Worm (Caenorhabditis elegans) whole organism, early embryonic: Measurements from ENCODE around the gene gvd-1.

Experiments
- B0310.2 ChIP-seq: sonication (generic microtip); optimal IDR thresholded peaks from 2 replicates; lab custom pipeline; 2016; ENCODE audit warnings: mild to moderate bottlenecking, missing genetic modification characterization, missing compliant biosample characterization
- F13C5.2 ChIP-seq: sonication (generic microtip); optimal IDR thresholded peaks from 2 replicates; lab custom pipeline; 2017; ENCODE audit warnings: mild to moderate bottlenecking, missing genetic modification characterization, inconsistent platforms, missing compliant biosample characterization
- aly-1 ChIP-seq: sonication (generic microtip); optimal IDR thresholded peaks from 2 replicates; lab custom pipeline; 2016; ENCODE audit warnings: missing genetic modification characterization, missing compliant biosample characterization
- ama-1 ChIP-seq: fragments of 150-350 bp; optimal IDR thresholded peaks from 2 replicates; lab custom pipeline; 2014
- ceh-13 ChIP-seq: fragments of 200-800 bp; sonication (Bioruptor generic); optimal IDR thresholded peaks from 2 replicates; lab custom pipeline; 2018; ENCODE audit warnings: mild to moderate bottlenecking, missing genetic modification characterization, missing compliant biosample characterization
- ceh-36 ChIP-seq: sonication (generic microtip); optimal IDR thresholded peaks from 2 replicates; lab custom pipeline; 2016; ENCODE audit warnings: missing genetic modification characterization, inconsistent platforms, missing compliant biosample characterization
- ets-7 ChIP-seq: sonication (generic microtip); optimal IDR thresholded peaks from 2 replicates; lab custom pipeline; 2016; ENCODE audit warnings: missing genotype, missing genetic modification characterization, missing compliant biosample characterization
- flt-1 ChIP-seq: fragments of 200-800 bp; sonication (Bioruptor generic); IDR thresholded peaks from 2 replicates; pipeline ENCODE4 v1.3.6; 2022; ENCODE audit warnings: missing genetic modification characterization, missing compliant biosample characterization
- hmbx-1 ChIP-seq: sonication (generic microtip); optimal IDR thresholded peaks from 2 replicates; lab custom pipeline; 2016; ENCODE audit warnings: mild to moderate bottlenecking, missing genetic modification characterization, missing compliant biosample characterization
- hmg-4 ChIP-seq: fragments of 200-800 bp; sonication (Bioruptor generic); optimal IDR thresholded peaks from 2 replicates; lab custom pipeline; 2018; ENCODE audit warnings: mild to moderate bottlenecking, missing genetic modification characterization, missing compliant biosample characterization
- hnd-1 ChIP-seq: sonication (generic microtip); optimal IDR thresholded peaks from 2 replicates; lab custom pipeline; 2016; ENCODE audit warnings: missing genetic modification characterization, missing compliant biosample characterization
- pes-1 ChIP-seq: fragments of 200-800 bp; sonication (Bioruptor generic); IDR thresholded peaks from 2 replicates; pipeline ENCODE4 v1.3.6; 2022; ENCODE audit warnings: missing genetic modification reagents, missing genetic modification characterization, missing compliant biosample characterization
- scrt-1 ChIP-seq: fragments of 200-800 bp; sonication (Bioruptor generic); IDR thresholded peaks from 2 replicates; pipeline ENCODE4 v1.3.6; 2022; ENCODE audit warnings: missing genetic modification characterization, missing compliant biosample characterization
- sea-1 ChIP-seq: fragments of 200-800 bp; sonication (Bioruptor generic); conservative IDR thresholded peaks from 2 replicates; pipeline ENCODE4 v1.3.6; 2022; ENCODE audit warnings: missing genetic modification characterization, missing compliant biosample characterization
- tbx-11 ChIP-seq: fragments of 200-800 bp; sonication (Bioruptor generic); IDR thresholded peaks from 2 replicates; pipeline ENCODE4 v1.3.6; 2022; ENCODE audit warnings: missing genetic modification characterization, missing compliant biosample characterization
- tbx-37 ChIP-seq: fragments of 200-800 bp; sonication (Bioruptor generic); conservative IDR thresholded peaks from 2 replicates; pipeline ENCODE4 v1.3.6; 2022; ENCODE audit warnings: missing genetic modification reagents, missing genetic modification characterization, missing compliant biosample characterization
- tra-4 ChIP-seq: sonication (generic microtip); optimal IDR thresholded peaks from 2 replicates; lab custom pipeline; 2017; ENCODE audit warnings: missing genetic modification characterization, missing compliant biosample characterization

gvd-1 gene

DNA sequence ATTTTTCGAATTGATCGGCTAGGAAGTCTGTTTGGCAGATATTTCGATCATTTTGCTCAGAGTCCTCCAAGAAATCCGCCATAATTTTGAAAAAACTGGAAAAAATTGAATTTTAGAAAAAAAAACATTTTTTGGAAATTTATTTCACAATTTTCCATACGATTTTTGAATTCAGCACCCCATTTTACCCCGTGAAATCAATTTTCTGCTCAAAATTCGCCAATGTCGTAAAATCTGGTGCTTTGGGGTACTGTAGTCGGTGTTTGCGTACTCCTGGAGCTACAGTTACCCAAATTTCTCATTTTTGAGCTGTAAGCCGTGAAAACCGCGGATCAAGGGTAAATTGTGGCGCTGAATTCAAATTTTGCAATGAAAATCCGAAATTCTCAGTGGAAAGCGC is at the start of gene gvd-1:
gvd-1 (minus strand) TSS at position 101 of the 400 bp plus-strand sequence.
- TF ChIP-seq tbx-37 (GFP tag; lab: Robert Waterston, UW) (no peak), F13C5.2 (tag; lab: Kevin White, UChicago) (no peak), ets-7 (tag; lab: Kevin White, UChicago) (no peak), ceh-13 (no peak), scrt-1 (no peak), pes-1 (GFP tag; lab: Robert Waterston, UW) (no peak), hmbx-1 (tag; lab: Kevin White, UChicago) (no peak), hmg-4 (GFP tag; lab: Kevin White, UChicago) (no peak), ama-1 (lab: Kevin White, UChicago) (no peak), tra-4 (tag; lab: Kevin White, UChicago) (no peak), flt-1 (GFP tag; lab: Robert Waterston, UW) (no peak), aly-1 (tag; lab: Kevin White, UChicago) (no peak), B0310.2 (tag; lab: Kevin White, UChicago) (no peak)

DNA sequence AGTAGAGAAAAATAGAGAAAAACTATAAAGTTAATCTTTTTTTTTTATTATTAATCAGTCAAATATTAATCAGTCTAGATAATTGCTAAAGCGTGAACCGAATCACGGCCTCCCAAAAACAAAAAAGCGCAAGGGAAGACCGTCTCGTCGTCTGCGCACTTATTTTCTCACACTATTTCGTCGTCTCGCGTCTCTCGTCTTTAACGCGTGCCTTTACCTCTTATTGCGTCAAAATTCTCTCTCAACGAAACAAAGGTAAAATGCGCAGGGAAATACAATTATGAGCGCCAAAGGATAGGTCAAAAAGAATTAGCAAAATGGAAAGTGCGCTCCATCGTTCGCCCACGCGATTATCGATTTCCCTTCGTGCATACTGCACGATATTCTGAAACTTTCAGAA is 48.4 kb upstream of the gvd-1 start:
- TF ChIP-seq F13C5.2 (tag; lab: Kevin White, UChicago), result peak; percentile 57
- no peak for TF ChIP-seq ceh-36 (tag; lab: Kevin White, UChicago)

DNA sequence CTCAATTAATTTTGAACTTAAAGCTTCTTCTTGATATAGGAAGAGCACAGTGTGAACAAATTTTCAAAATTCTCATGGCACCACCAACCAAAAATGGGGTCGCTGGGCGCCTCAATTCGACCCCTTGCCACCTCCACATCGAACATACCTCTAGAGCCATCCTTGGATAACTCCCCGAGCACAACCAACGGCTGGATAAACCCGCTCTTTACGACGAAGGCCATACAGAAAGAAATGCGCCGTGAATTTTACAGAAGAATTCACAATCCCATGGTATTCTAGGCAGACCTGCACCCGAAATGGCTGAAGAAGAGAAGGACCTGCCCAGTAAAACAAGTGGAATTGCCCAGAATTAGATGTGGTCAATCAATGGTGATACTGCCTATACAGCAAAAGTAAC is 44.9 kb upstream of the gvd-1 start:
- TF ChIP-seq flt-1 (GFP tag; lab: Robert Waterston, UW) (no peak), F13C5.2 (tag; lab: Kevin White, UChicago) (no peak), aly-1 (tag; lab: Kevin White, UChicago) (no peak), ets-7 (tag; lab: Kevin White, UChicago) (no peak), tbx-37 (GFP tag; lab: Robert Waterston, UW) (no peak), ceh-36 (tag; lab: Kevin White, UChicago) (no peak), ceh-13 (no peak), B0310.2 (tag; lab: Kevin White, UChicago) (no peak), ama-1 (lab: Kevin White, UChicago) (no peak), hnd-1 (no peak), scrt-1 (no peak), hmg-4 (GFP tag; lab: Kevin White, UChicago) (no peak), pes-1 (GFP tag; lab: Robert Waterston, UW) (no peak)

DNA sequence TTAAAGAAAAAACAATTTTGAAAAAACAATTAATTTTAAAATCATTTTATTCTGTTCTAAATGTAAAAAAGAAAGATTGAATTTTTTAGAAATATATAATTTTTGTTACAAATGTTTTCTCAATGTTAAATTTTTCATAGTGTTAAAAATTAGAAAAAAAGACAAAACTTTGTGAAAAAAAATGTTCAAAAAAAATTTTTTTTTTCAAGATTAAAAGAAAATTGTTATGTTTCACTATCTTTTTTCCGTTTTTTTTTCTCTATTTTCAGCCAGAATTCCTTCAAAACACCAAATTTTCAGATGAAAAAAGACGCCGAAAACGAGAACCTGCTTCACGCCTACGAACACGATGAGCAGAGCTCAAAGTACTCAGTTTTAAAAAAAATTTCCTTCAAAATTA is 37.4 kb upstream of the gvd-1 start, which contains the start of gene sms-5:
sms-5 (plus strand) TSS at position 301 of the 400 bp plus-strand sequence.
- no peak for TF ChIP-seq tbx-11 (GFP tag; lab: Robert Waterston, UW)
- TF ChIP-seq scrt-1, result no peak
- TF ChIP-seq sea-1 (GFP tag; lab: Robert Waterston, UW), result no peak
- no peak for TF ChIP-seq ceh-36 (tag; lab: Kevin White, UChicago)
- no peak for TF ChIP-seq pes-1 (GFP tag; lab: Robert Waterston, UW)
- TF ChIP-seq hnd-1, result no peak
- no peak for TF ChIP-seq flt-1 (GFP tag; lab: Robert Waterston, UW)
- no peak for TF ChIP-seq B0310.2 (tag; lab: Kevin White, UChicago)
- no peak for TF ChIP-seq tbx-37 (GFP tag; lab: Robert Waterston, UW)
- no peak for TF ChIP-seq hmbx-1 (tag; lab: Kevin White, UChicago)
- TF ChIP-seq hmg-4 (GFP tag; lab: Kevin White, UChicago), result no peak
- TF ChIP-seq aly-1 (tag; lab: Kevin White, UChicago), result no peak
- no peak for TF ChIP-seq ama-1 (lab: Kevin White, UChicago)
- no peak for TF ChIP-seq ets-7 (tag; lab: Kevin White, UChicago)
- TF ChIP-seq tra-4 (tag; lab: Kevin White, UChicago), result no peak
- no peak for TF ChIP-seq ceh-13
- no peak for TF ChIP-seq F13C5.2 (tag; lab: Kevin White, UChicago)

DNA sequence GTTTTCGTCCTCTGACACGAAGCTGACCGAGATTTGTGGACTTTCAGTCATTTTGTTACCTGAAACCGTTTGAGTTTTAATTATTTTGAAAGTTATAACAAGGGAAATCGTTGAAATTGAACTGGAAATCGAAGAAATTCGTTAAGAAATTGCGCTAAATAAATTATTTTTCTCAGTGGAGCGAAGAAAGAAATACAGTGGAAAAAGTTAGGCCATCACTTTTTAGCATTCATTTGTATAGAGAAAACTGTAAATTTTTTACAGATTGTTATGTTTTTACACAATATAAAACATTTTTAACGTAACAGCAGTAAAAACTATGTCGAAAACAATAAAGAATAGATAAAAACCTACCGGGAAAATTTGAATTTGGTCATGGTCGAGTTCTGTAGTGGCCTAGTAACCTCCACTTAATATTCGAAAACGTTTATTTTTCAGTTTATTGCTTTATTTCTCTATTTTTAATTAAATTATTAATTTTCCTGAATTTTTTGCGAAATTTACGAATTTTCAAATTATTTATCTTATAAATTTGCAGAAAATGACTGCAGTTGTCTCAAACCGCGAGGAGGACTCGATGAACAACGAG is 26.7 kb upstream of the gvd-1 start, which contains the start of the genes gldi-1 and prp-21:
gldi-1 (minus strand) TSS at position 51 of the 589 bp plus-strand sequence.
prp-21 (plus strand) TSS at position 539 of the 589 bp plus-strand sequence.
- TF ChIP-seq ama-1 (lab: Kevin White, UChicago) (no peak), hmbx-1 (tag; lab: Kevin White, UChicago) (no peak), flt-1 (GFP tag; lab: Robert Waterston, UW) (no peak), F13C5.2 (tag; lab: Kevin White, UChicago) (no peak), ets-7 (tag; lab: Kevin White, UChicago) (no peak), sea-1 (GFP tag; lab: Robert Waterston, UW) (no peak), aly-1 (tag; lab: Kevin White, UChicago) (no peak), pes-1 (GFP tag; lab: Robert Waterston, UW) (no peak)

DNA sequence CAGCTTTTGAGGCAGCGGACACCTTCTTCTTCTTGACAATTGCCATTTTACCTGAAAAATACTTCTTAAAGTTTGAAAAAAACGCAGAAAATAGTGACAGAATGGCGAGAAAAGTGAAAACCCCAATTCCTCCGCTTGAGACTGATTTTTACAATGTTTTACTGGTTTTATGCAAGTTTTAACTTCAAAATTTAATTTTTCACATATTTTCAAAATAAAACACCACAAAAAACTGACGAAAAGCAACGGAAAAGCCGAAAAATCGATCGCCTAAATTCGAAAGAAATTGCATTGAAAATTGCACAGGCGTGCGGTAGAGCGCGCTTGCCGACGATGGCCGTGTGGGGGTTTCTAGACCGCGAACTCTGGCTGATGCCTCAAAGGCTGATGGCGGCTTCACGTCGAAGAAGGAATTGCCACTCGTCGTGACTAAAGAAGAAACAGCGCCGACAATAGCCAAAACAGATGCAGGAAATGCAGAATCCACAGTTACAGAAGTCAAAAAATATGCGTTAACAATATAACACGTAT is 18.3 kb upstream of the gvd-1 start, which contains the start of gene nsun-1:
nsun-1 (minus strand) TSS at position 51 of the 531 bp plus-strand sequence.
- 0 out of 2 replicates have a peak, but pooled peaks have one; percentile 40 for TF ChIP-seq pes-1 (GFP tag; lab: Robert Waterston, UW)
- no peak for TF ChIP-seq hnd-1
- TF ChIP-seq sea-1 (GFP tag; lab: Robert Waterston, UW), result peak; percentile 71
- TF ChIP-seq ceh-36 (tag; lab: Kevin White, UChicago), result no peak
- TF ChIP-seq scrt-1, result no peak
- peak; percentile 27 for TF ChIP-seq F13C5.2 (tag; lab: Kevin White, UChicago)
- TF ChIP-seq flt-1 (GFP tag; lab: Robert Waterston, UW), result 0 out of 2 replicates have a peak, but pooled peaks have one; percentile 5
- no peak for TF ChIP-seq tra-4 (tag; lab: Kevin White, UChicago)
- no peak for TF ChIP-seq aly-1 (tag; lab: Kevin White, UChicago)
- no peak for TF ChIP-seq ceh-13
- no peak for TF ChIP-seq tbx-11 (GFP tag; lab: Robert Waterston, UW)
- no peak for TF ChIP-seq ama-1 (lab: Kevin White, UChicago)
- TF ChIP-seq tbx-37 (GFP tag; lab: Robert Waterston, UW), result peak; percentile 44; the same call in 1 of the 2 replicates
- peak; percentile 55 for TF ChIP-seq hmg-4 (GFP tag; lab: Kevin White, UChicago)
- no peak for TF ChIP-seq B0310.2 (tag; lab: Kevin White, UChicago)
- peak; percentile 38 for TF ChIP-seq ets-7 (tag; lab: Kevin White, UChicago)
- no peak for TF ChIP-seq hmbx-1 (tag; lab: Kevin White, UChicago)
